Worm (Caenorhabditis elegans) whole organism, young adult: ENCODE results near the gene F44G4.6.

Source experiments
- Y95B8A.8 ChIP-seq: fragments of 200-800 bp; sonication (Bioruptor generic); IDR thresholded peaks from 2 replicates; pipeline ENCODE4 v1.3.6; 2022; ENCODE audit warnings: missing genetic modification reagents, missing genetic modification characterization, missing compliant biosample characterization
- nhr-80 ChIP-seq: sonication (generic microtip); optimal IDR thresholded peaks from 2 replicates; lab custom pipeline; 2016; ENCODE audit warnings: missing genetic modification characterization, missing compliant biosample characterization
- snpc-1.1 ChIP-seq: sonication (generic microtip); optimal IDR thresholded peaks from 2 replicates; lab custom pipeline; 2017; ENCODE audit warnings: missing genetic modification characterization, mild to moderate bottlenecking, missing compliant biosample characterization, antibody characterized with exemption, moderate library complexity, missing genotype, missing genetic modification reagents; ENCODE audit not compliant: insufficient read depth
- zfh-2 ChIP-seq: fragments of 200-800 bp; sonication (Bioruptor generic); conservative IDR thresholded peaks from 2 replicates; pipeline ENCODE4 v1.3.6; 2022; ENCODE audit warnings: missing genetic modification reagents, missing genetic modification characterization, missing compliant biosample characterization

DNA sequence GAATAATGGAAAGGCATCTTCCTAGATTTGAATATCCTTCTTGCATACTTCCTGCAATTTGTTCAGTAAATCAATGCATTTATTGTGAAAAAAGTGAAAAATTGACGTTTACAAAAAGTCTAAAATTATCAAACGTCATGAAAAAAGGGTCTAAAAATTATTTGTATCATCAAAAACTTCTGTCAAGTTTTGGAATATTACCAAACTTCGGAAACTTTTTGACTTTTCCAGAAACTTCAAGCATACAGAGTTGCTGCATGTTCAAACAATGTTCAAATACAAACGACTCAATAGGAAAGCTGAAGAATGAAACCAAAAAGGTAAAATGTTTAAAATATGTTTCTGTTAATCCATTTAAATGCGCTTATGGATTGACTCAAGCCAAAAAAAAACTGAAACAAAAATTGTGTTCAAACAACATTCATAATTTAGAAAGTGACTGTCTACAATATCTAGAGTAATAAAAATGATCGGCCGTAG lies at the start of gene F44G4.6:
- TF ChIP-seq nhr-80 (tag; lab: Kevin White, UChicago) (no peak), zfh-2 (GFP tag; lab: Robert Waterston, UW) (no peak), snpc-1.1 (tag; lab: Kevin White, UChicago) (no peak), Y95B8A.8 (no peak)
